Fruit fly (Drosophila melanogaster) whole organism, embryonic: ENCODE data around the gene CG31467.

Source experiments
- Aef1 ChIP-seq: fragments of 200-800 bp; sonication (Bioruptor generic); IDR thresholded peaks from 3 replicates; pipeline ENCODE4 v1.3.6; 2022; ENCODE audit warnings: missing biosample characterization, missing genetic modification characterization
- Blimp-1 ChIP-seq: fragments of 200-800 bp; sonication (Bioruptor generic); optimal IDR thresholded peaks from 3 replicates; lab custom pipeline; 2018; ENCODE audit warnings: missing biosample characterization, missing genetic modification characterization, mild to moderate bottlenecking, moderate library complexity, missing genetic modification reagents
- CG12219 ChIP-seq: fragments of 200-800 bp; sonication (Bioruptor generic); optimal IDR thresholded peaks from 3 replicates; lab custom pipeline; 2018; ENCODE audit warnings: missing biosample characterization, mild to moderate bottlenecking, missing genetic modification characterization
- CG12236 ChIP-seq: fragments of 200-800 bp; sonication (Bioruptor generic); optimal IDR thresholded peaks from 2 replicates; lab custom pipeline; 2016; ENCODE audit warnings: missing biosample characterization, missing genetic modification characterization
- CG14965 ChIP-seq: fragments of 200-800 bp; sonication (Bioruptor generic); optimal IDR thresholded peaks from 2 replicates; lab custom pipeline; 2016; ENCODE audit warnings: missing biosample characterization, missing genetic modification characterization, borderline replicate concordance
- CG16779 ChIP-seq: fragments of 200-800 bp; sonication (Bioruptor generic); IDR thresholded peaks from 2 replicates; pipeline ENCODE4 v1.3.6; 2022; ENCODE audit warnings: missing biosample characterization, missing genetic modification characterization
- CG18011 ChIP-seq: fragments of 200-800 bp; sonication (Bioruptor generic); optimal IDR thresholded peaks from 2 replicates; lab custom pipeline; 2017; ENCODE audit warnings: missing biosample characterization, missing genetic modification characterization, mild to moderate bottlenecking, moderate library complexity, missing genotype
- CG3163 ChIP-seq: fragments of 200-800 bp; sonication (Bioruptor generic); optimal IDR thresholded peaks from 3 replicates; lab custom pipeline; 2016; ENCODE audit warnings: missing biosample characterization, missing genetic modification characterization
- CG3281 ChIP-seq: fragments of 200-800 bp; sonication (Bioruptor generic); optimal IDR thresholded peaks from 3 replicates; lab custom pipeline; 2017; ENCODE audit warnings: missing biosample characterization, mild to moderate bottlenecking, missing genetic modification characterization
- CG5953 ChIP-seq: fragments of 200-800 bp; sonication (Bioruptor generic); IDR thresholded peaks from 2 replicates; pipeline ENCODE4 v1.3.6; 2022; ENCODE audit warnings: missing biosample characterization, missing genetic modification characterization
- CG6272 ChIP-seq: fragments of 200-800 bp; sonication (Bioruptor generic); IDR thresholded peaks from 2 replicates; pipeline ENCODE4 v1.3.6; 2022; ENCODE audit warnings: missing biosample characterization, missing genetic modification characterization
- CG7928 ChIP-seq: fragments of 200-800 bp; sonication (Bioruptor generic); optimal IDR thresholded peaks from 2 replicates; lab custom pipeline; 2017; ENCODE audit warnings: missing biosample characterization, mild to moderate bottlenecking, missing genetic modification characterization
- CG7987 ChIP-seq: fragments of 200-800 bp; sonication (Bioruptor generic); optimal IDR thresholded peaks from 2 replicates; lab custom pipeline; 2018; ENCODE audit warnings: missing biosample characterization, mild to moderate bottlenecking, missing genetic modification characterization, moderate library complexity
- CG9609 ChIP-seq: fragments of 200-800 bp; sonication (Bioruptor generic); optimal IDR thresholded peaks from 3 replicates; lab custom pipeline; 2016; ENCODE audit warnings: missing biosample characterization, missing genetic modification characterization
- CG9817 ChIP-seq: fragments of 200-800 bp; sonication (Bioruptor generic); optimal IDR thresholded peaks from 2 replicates; lab custom pipeline; 2018; ENCODE audit warnings: missing biosample characterization, mild to moderate bottlenecking, missing genetic modification characterization, moderate library complexity
- CHES-1-like ChIP-seq: fragments of 200-800 bp; sonication (Bioruptor generic); optimal IDR thresholded peaks from 2 replicates; lab custom pipeline; 2016; ENCODE audit warnings: missing biosample characterization, missing genetic modification characterization
- Fer3 ChIP-seq: fragments of 200-800 bp; sonication (Bioruptor generic); optimal IDR thresholded peaks from 2 replicates; lab custom pipeline; 2018; ENCODE audit warnings: missing biosample characterization, mild to moderate bottlenecking, missing genetic modification characterization, moderate library complexity
- Gsc ChIP-seq: fragments of 200-800 bp; sonication (Bioruptor generic); IDR thresholded peaks from 2 replicates; pipeline ENCODE4 v1.3.6; 2022; ENCODE audit warnings: missing biosample characterization, missing genetic modification characterization
- Nf-YB ChIP-seq: fragments of 200-800 bp; sonication (Bioruptor generic); optimal IDR thresholded peaks from 3 replicates; lab custom pipeline; 2019; ENCODE audit warnings: missing biosample characterization, mild to moderate bottlenecking, missing genetic modification characterization, moderate library complexity
- NfI ChIP-seq: fragments of 200-800 bp; sonication (Bioruptor generic); optimal IDR thresholded peaks from 3 replicates; lab custom pipeline; 2018; ENCODE audit warnings: missing biosample characterization, mild to moderate bottlenecking, missing genetic modification characterization, moderate library complexity
- Spps ChIP-seq: fragments of 200-800 bp; sonication (Bioruptor generic); optimal IDR thresholded peaks from 2 replicates; lab custom pipeline; 2018; ENCODE audit warnings: missing biosample characterization, mild to moderate bottlenecking, missing genetic modification characterization
- Sry-δ ChIP-seq: fragments of 200-800 bp; sonication (Bioruptor generic); optimal IDR thresholded peaks from 2 replicates; lab custom pipeline; 2016; ENCODE audit warnings: missing biosample characterization, missing genetic modification characterization
- Trl ChIP-seq, 3 experiments: fragments of >200 bp in 2 of 3; fragments of 200-800 bp in 1 of 3; sonication (Bioruptor generic) in 1 of 3; optimal IDR thresholded peaks; 2 replicates in 1 of 3; 3 replicates in 2 of 3; lab custom pipeline; 2016 to 2017; ENCODE audit warnings: missing biosample characterization in 1 of 3, missing genetic modification characterization in 1 of 3
- Usf ChIP-seq: fragments of 200-800 bp; sonication (Bioruptor generic); optimal IDR thresholded peaks from 2 replicates; lab custom pipeline; 2017; ENCODE audit warnings: missing genotype, missing biosample characterization, missing genetic modification characterization
- abd-A ChIP-seq: fragments of 200-800 bp; sonication (Bioruptor generic); optimal IDR thresholded peaks from 3 replicates; lab custom pipeline; 2019; ENCODE audit warnings: missing biosample characterization, mild to moderate bottlenecking, missing genetic modification characterization, moderate library complexity
- ara ChIP-seq: fragments of 200-800 bp; sonication (Bioruptor generic); IDR thresholded peaks from 2 replicates; pipeline ENCODE4 v1.3.6; 2022; ENCODE audit warnings: missing biosample characterization, missing genetic modification characterization
- ato ChIP-seq: fragments of 200-800 bp; sonication (Bioruptor generic); IDR thresholded peaks from 2 replicates; pipeline ENCODE4 v1.3.6; 2022; ENCODE audit warnings: missing biosample characterization, missing genetic modification characterization; ENCODE audit not compliant: partially characterized antibody
- cas ChIP-seq: fragments of 200-800 bp; sonication (Bioruptor generic); IDR thresholded peaks from 2 replicates; pipeline ENCODE4 v1.3.6; 2022; ENCODE audit warnings: missing biosample characterization, missing genetic modification characterization
- caup ChIP-seq: fragments of 200-800 bp; sonication (Bioruptor generic); optimal IDR thresholded peaks from 3 replicates; lab custom pipeline; 2017; ENCODE audit warnings: missing biosample characterization, mild to moderate bottlenecking, missing genetic modification characterization, moderate library complexity; ENCODE audit not compliant: severe bottlenecking
- dimm ChIP-seq: fragments of 200-800 bp; sonication (Bioruptor generic); IDR thresholded peaks from 2 replicates; pipeline ENCODE4 v1.3.6; 2022; ENCODE audit warnings: missing biosample characterization, missing genetic modification characterization
- dmrt99B ChIP-seq: fragments of 200-800 bp; sonication (Bioruptor generic); optimal IDR thresholded peaks from 2 replicates; lab custom pipeline; 2018; ENCODE audit warnings: missing biosample characterization, mild to moderate bottlenecking, missing genetic modification characterization, moderate library complexity
- gce ChIP-seq: fragments of 200-800 bp; sonication (Bioruptor generic); IDR thresholded peaks from 3 replicates; pipeline ENCODE4 v1.3.6; 2022; ENCODE audit warnings: missing biosample characterization, missing genetic modification characterization
- ham ChIP-seq: fragments of 200-800 bp; sonication (Bioruptor generic); IDR thresholded peaks from 2 replicates; pipeline ENCODE4 v1.3.6; 2022; ENCODE audit warnings: missing biosample characterization, missing genetic modification characterization
- hbn ChIP-seq: fragments of 200-800 bp; sonication (Bioruptor generic); IDR thresholded peaks from 2 replicates; pipeline ENCODE4 v1.3.6; 2022; ENCODE audit warnings: missing biosample characterization, missing genetic modification characterization; ENCODE audit not compliant: partially characterized antibody
- kah ChIP-seq: fragments of 200-800 bp; sonication (Bioruptor generic); optimal IDR thresholded peaks from 2 replicates; lab custom pipeline; 2018; ENCODE audit warnings: missing biosample characterization, mild to moderate bottlenecking, missing genetic modification characterization
- ken ChIP-seq: fragments of 200-800 bp; sonication (Bioruptor generic); IDR thresholded peaks from 3 replicates; pipeline ENCODE4 v1.3.6; 2022; ENCODE audit warnings: missing biosample characterization, missing genetic modification characterization
- lilli ChIP-seq: fragments of 200-800 bp; sonication (Bioruptor generic); optimal IDR thresholded peaks from 3 replicates; lab custom pipeline; 2016; ENCODE audit warnings: missing biosample characterization, missing genetic modification characterization
- nerfin-1 ChIP-seq: fragments of 200-800 bp; sonication (Bioruptor generic); optimal IDR thresholded peaks from 3 replicates; lab custom pipeline; 2019; ENCODE audit warnings: missing biosample characterization, mild to moderate bottlenecking, missing genetic modification characterization, moderate library complexity
- nmo ChIP-seq: fragments of 200-800 bp; sonication (Bioruptor generic); optimal IDR thresholded peaks from 2 replicates; lab custom pipeline; 2018; ENCODE audit warnings: missing biosample characterization, mild to moderate bottlenecking, missing genetic modification characterization, moderate library complexity
- pho ChIP-seq: fragments of 200-800 bp; sonication (Bioruptor generic); optimal IDR thresholded peaks from 2 replicates; lab custom pipeline; 2016; ENCODE audit warnings: missing biosample characterization, missing genetic modification characterization
- pnt ChIP-seq: fragments of 200-800 bp; sonication (Bioruptor generic); optimal IDR thresholded peaks from 3 replicates; lab custom pipeline; 2016; ENCODE audit warnings: missing biosample characterization, missing genetic modification characterization
- seq ChIP-seq: fragments of 200-800 bp; sonication (Bioruptor generic); IDR thresholded peaks from 2 replicates; pipeline ENCODE4 v1.3.6; 2022; ENCODE audit warnings: missing biosample characterization, missing genetic modification characterization
- slbo ChIP-seq: fragments of 200-800 bp; sonication (Bioruptor generic); IDR thresholded peaks from 2 replicates; pipeline ENCODE4 v1.3.6; 2022; ENCODE audit warnings: missing biosample characterization, missing genetic modification characterization
- sob ChIP-seq: fragments of 200-800 bp; sonication (Bioruptor generic); IDR thresholded peaks from 2 replicates; pipeline ENCODE4 v1.3.6; 2022; ENCODE audit warnings: missing biosample characterization, missing genetic modification characterization
- yki ChIP-seq: fragments of >200 bp; optimal IDR thresholded peaks from 3 replicates; lab custom pipeline; 2018
- z ChIP-seq: fragments of 200-800 bp; sonication (Bioruptor generic); IDR thresholded peaks from 3 replicates; pipeline ENCODE4 v1.3.6; 2022; ENCODE audit warnings: missing biosample characterization, missing genetic modification characterization
- zf30C ChIP-seq: fragments of 200-800 bp; sonication (Bioruptor generic); optimal IDR thresholded peaks from 3 replicates; lab custom pipeline; 2018; ENCODE audit warnings: missing biosample characterization, mild to moderate bottlenecking, missing genetic modification characterization
- zfh1 ChIP-seq: fragments of 200-800 bp; sonication (Bioruptor generic); IDR thresholded peaks from 3 replicates; pipeline ENCODE4 v1.3.6; 2022; ENCODE audit warnings: missing biosample characterization, missing genetic modification characterization

The CG31467 gene

dm6 chr3R:10680825-10681681 is 25.6 kb downstream of the CG31467 start, which contains the start of gene Phyhd1 (continued):
- TF ChIP-seq lilli (GFP tag; lab: Kevin White, UChicago) (peak; percentile 96), nerfin-1 (tag; lab: Kevin White, UChicago) (peak; percentile 81), Usf (GFP tag; lab: Kevin White, UChicago) (peak; percentile 89), CG7987 (peak; percentile 91), nmo (GFP tag; lab: Kevin White, UChicago) (peak; percentile 96), pho (GFP tag; lab: Kevin White, UChicago) (peak; percentile 94), slbo (GFP tag; lab: Robert Waterston, UW) (peak; percentile 96), CG3281 (GFP tag; lab: Kevin White, UChicago) (peak; percentile 92), gce (GFP tag; lab: Robert Waterston, UW) (peak; percentile 89), CG9817 (tag; lab: Kevin White, UChicago) (peak; percentile 95), pnt (GFP tag; lab: Kevin White, UChicago) (peak; percentile 96), CG3163 (GFP tag; lab: Kevin White, UChicago) (peak; percentile 85), dmrt99B (tag; lab: Kevin White, UChicago) (peak; percentile 95), ato (GFP tag; lab: Robert Waterston, UW) (no peak), dimm (GFP tag; lab: Robert Waterston, UW) (peak; percentile 64), zf30C (no peak), yki (lab: Kevin White, UChicago) (no peak), Sry-δ (GFP tag; lab: Kevin White, UChicago) (peak; percentile 71), Trl (optimal IDR thresholded peaks at IDR 0.05; lab: Kevin White, UChicago) (no peak), Trl (GFP tag; optimal IDR thresholded peaks at IDR 0.05; lab: Kevin White, UChicago) (peak; percentile 93), ham (GFP tag; lab: Robert Waterston, UW) (peak; percentile 55; the same call in 1 of the 2 replicates), seq (peak; percentile 93), sob (GFP tag; lab: Robert Waterston, UW) (peak; percentile 94), CG7928 (peak; percentile 79), Spps (tag; lab: Kevin White, UChicago) (peak; percentile 92), CG14965 (GFP tag; lab: Kevin White, UChicago) (peak; percentile 79), CHES-1-like (GFP tag; lab: Kevin White, UChicago) (peak; percentile 96), hbn (GFP tag; lab: Robert Waterston, UW) (no peak), Fer3 (tag; lab: Kevin White, UChicago) (peak; percentile 93), cas (GFP tag; lab: Robert Waterston, UW) (peak; percentile 79), CG12236 (GFP tag; lab: Kevin White, UChicago) (peak; percentile 91), CG16779 (peak; percentile 80), zfh1 (GFP tag; lab: Robert Waterston, UW) (peak; percentile 96), CG6272 (GFP tag; lab: Robert Waterston, UW) (peak; percentile 89), z (GFP tag; lab: Robert Waterston, UW) (peak; percentile 43; the same call in 1 of the 3 replicates), abd-A (tag; lab: Kevin White, UChicago) (peak; percentile 45), caup (GFP tag; lab: Kevin White, UChicago) (peak; percentile 89), CG18011 (peak; percentile 82), ken (GFP tag; lab: Robert Waterston, UW) (peak; percentile 97), Aef1 (peak; percentile 95), CG5953 (GFP tag; lab: Robert Waterston, UW) (peak; percentile 88), kah (GFP tag; lab: Kevin White, UChicago) (peak; percentile 63), ara (GFP tag; lab: Robert Waterston, UW) (peak; percentile 94), Nf-YB (peak; percentile 80), Gsc (peak; percentile 60), NfI (peak; percentile 89), CG12219 (GFP tag; lab: Kevin White, UChicago) (peak; percentile 94), CG9609 (GFP tag; lab: Kevin White, UChicago) (peak; percentile 95), Blimp-1 (peak; percentile 93)
